Fruit fly (Drosophila melanogaster): ENCODE measurements around the gene Tim17a2.

DNA sequence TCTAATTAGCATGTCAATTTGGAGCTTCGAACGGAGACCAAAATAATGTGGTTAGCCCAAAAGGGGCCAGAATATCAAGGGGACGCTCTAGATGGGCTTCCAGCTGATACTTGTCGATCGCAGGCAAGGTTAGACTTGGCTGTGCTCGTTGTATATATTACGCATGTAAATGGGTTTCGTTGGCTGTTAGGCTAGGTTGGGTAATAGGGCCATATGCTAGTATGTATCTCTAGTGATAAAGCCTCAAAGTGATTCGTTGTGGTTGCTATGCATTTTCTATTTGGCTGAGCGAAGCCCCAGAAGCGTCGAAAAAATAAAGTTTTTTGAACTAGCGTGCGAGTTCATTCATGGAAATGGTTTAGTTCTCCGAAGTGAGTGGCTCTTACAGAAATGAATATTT lies 28.2 kb upstream of the Tim17a2 start:
- TF ChIP-seq Dll (optimal IDR thresholded peaks at IDR 0.05) (no peak), CG8478 (optimal IDR thresholded peaks at IDR 0.05) (no peak), pan (optimal IDR thresholded peaks at IDR 0.05) (no peak)

Measured in whole organism.